Worm (Caenorhabditis elegans): ENCODE results near the gene M60.6.

Gene M60.6

DNA sequence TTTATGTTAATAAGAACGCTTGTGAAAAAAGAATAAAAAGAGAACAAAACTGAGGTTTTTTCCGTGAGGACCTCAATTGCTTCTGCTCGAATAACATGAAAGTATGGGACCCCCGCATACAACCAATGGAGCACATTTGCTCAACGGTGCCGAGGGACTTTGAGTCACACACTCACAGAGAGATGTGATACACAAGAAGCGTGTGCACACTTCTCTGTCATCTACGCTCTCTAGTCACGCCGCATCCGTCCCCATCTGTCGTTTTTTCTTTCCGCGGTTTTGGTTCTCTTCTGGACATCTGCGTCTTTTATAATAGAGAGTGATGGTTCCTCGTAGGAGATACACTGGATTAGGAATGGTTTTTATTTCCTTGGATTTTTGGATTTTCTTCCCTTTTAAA is 46.3 kb downstream of the M60.6 start:
- peak; percentile 55 for TF ChIP-seq rbr-2 (tag; optimal IDR thresholded peaks at IDR 0.05)
- TF ChIP-seq arid-1 (GFP tag; conservative IDR thresholded peaks at IDR 0.05) = no peak
- no peak for TF ChIP-seq daf-12 (tag; optimal IDR thresholded peaks at IDR 0.05)
- TF ChIP-seq fos-1 (tag; optimal IDR thresholded peaks at IDR 0.05) = no peak
- TF ChIP-seq nhr-77 (tag; optimal IDR thresholded peaks at IDR 0.05) = no peak
- TF ChIP-seq sdz-12 (GFP tag; optimal IDR thresholded peaks at IDR 0.05) = no peak
- TF ChIP-seq Y75B8A.6 (GFP tag; IDR thresholded peaks at IDR 0.05) = no peak
- TF ChIP-seq mdl-1 (tag; optimal IDR thresholded peaks at IDR 0.05) = peak in 1 of 2 experiments; percentile 74
- no peak for TF ChIP-seq dpl-1 (GFP tag; optimal IDR thresholded peaks at IDR 0.05)
- TF ChIP-seq mdt-29 (GFP tag; IDR thresholded peaks at IDR 0.05) = no peak
- no peak for TF ChIP-seq mxl-3 (GFP tag; optimal IDR thresholded peaks at IDR 0.05)
- TF ChIP-seq nhr-11 (tag; optimal IDR thresholded peaks at IDR 0.05) = peak; percentile 39
- no peak for TF ChIP-seq nhr-237 (tag; optimal IDR thresholded peaks at IDR 0.05)
- TF ChIP-seq nhr-48 (tag; optimal IDR thresholded peaks at IDR 0.05) = no peak
- TF ChIP-seq tag-97 (GFP tag; IDR thresholded peaks at IDR 0.05) = no peak
- peak; percentile 1 for TF ChIP-seq mes-2 (tag; optimal IDR thresholded peaks at IDR 0.05; ENCODE audit: poor library complexity, severe bottlenecking)
- TF ChIP-seq lsy-2 (tag; optimal IDR thresholded peaks at IDR 0.05) = peak in 1 of 2 experiments; percentile 70
- TF ChIP-seq T26A8.4 (GFP tag; IDR thresholded peaks at IDR 0.05) = no peak
- no peak for TF ChIP-seq D1046.2 (GFP tag; IDR thresholded peaks at IDR 0.05)
- no peak for TF ChIP-seq ztf-7 (tag; optimal IDR thresholded peaks at IDR 0.05)
- no peak for TF ChIP-seq egl-43 (GFP tag; IDR thresholded peaks at IDR 0.05)
- no peak for TF ChIP-seq spr-3 (GFP tag; optimal IDR thresholded peaks at IDR 0.05)
- TF ChIP-seq nhr-25 (tag; optimal IDR thresholded peaks at IDR 0.05; ENCODE audit: borderline replicate concordance, insufficient read depth) = no peak
- TF ChIP-seq vab-7 (GFP tag; IDR thresholded peaks at IDR 0.05) = no peak
- TF ChIP-seq lin-39 (tag; optimal IDR thresholded peaks at IDR 0.05) = no peak
- TF ChIP-seq dmd-8 (GFP tag; IDR thresholded peaks at IDR 0.05) = no peak
- TF ChIP-seq aha-1 (tag) = peak; percentile 12
- no peak for TF ChIP-seq daf-19 (GFP tag; conservative IDR thresholded peaks at IDR 0.05)
- no peak for TF ChIP-seq nhr-42 (GFP tag; IDR thresholded peaks at IDR 0.05)
- no peak for TF ChIP-seq lir-3 (tag; optimal IDR thresholded peaks at IDR 0.05)
- peak; percentile 30 for TF ChIP-seq hlh-11 (tag; optimal IDR thresholded peaks at IDR 0.05)
- TF ChIP-seq T20F7.1 (GFP tag; optimal IDR thresholded peaks at IDR 0.05) = no peak
- peak; percentile 60 for TF ChIP-seq mep-1 (tag; optimal IDR thresholded peaks at IDR 0.05)
- peak; percentile 74 for TF ChIP-seq hmg-1.1 (GFP tag; IDR thresholded peaks at IDR 0.05)
- TF ChIP-seq hlh-30 (tag; optimal IDR thresholded peaks at IDR 0.05; ENCODE audit: insufficient read depth) = peak; percentile 85
- no peak for TF ChIP-seq lin-38 (GFP tag; IDR thresholded peaks at IDR 0.05)
- no peak for TF ChIP-seq ama-1 (optimal IDR thresholded peaks at IDR 0.05)
- no peak for TF ChIP-seq saeg-2 (GFP tag; IDR thresholded peaks at IDR 0.05)
- TF ChIP-seq aly-2 (tag; optimal IDR thresholded peaks at IDR 0.05) = no peak
- TF ChIP-seq dmd-9 (GFP tag; IDR thresholded peaks at IDR 0.05) = no peak
- no peak for TF ChIP-seq pha-4 (GFP tag; IDR thresholded peaks at IDR 0.05)
- TF ChIP-seq pha-4 (tag; optimal IDR thresholded peaks at IDR 0.05) = no peak
- TF ChIP-seq ceh-20 (GFP tag; IDR thresholded peaks at IDR 0.05) = no peak
- no peak for TF ChIP-seq nhr-102 (tag; optimal IDR thresholded peaks at IDR 0.05)
- TF ChIP-seq php-3 (GFP tag; IDR thresholded peaks at IDR 0.05) = no peak
- peak; percentile 24 for TF ChIP-seq F37D6.2 (tag; optimal IDR thresholded peaks at IDR 0.05)
- TF ChIP-seq ceh-44 (GFP tag; IDR thresholded peaks at IDR 0.05) = no peak
- peak in 1 of 2 experiments; percentile 31 for TF ChIP-seq hif-1 (tag; optimal IDR thresholded peaks at IDR 0.05)
- no peak for TF ChIP-seq ceh-28 (tag; optimal IDR thresholded peaks at IDR 0.05)
- TF ChIP-seq duxl-1 (tag; optimal IDR thresholded peaks at IDR 0.05; ENCODE audit: poor library complexity) = no peak
- no peak for TF ChIP-seq unc-39 (tag; optimal IDR thresholded peaks at IDR 0.05)
- no peak for TF ChIP-seq F10B5.3 (tag; optimal IDR thresholded peaks at IDR 0.05)
